Worm (Caenorhabditis elegans): ENCODE data around the gene C05C9.3.
A peak's percentile ranks its signal among the peaks of the same experiment; 100 is the strongest.

The C05C9.3 gene

DNA sequence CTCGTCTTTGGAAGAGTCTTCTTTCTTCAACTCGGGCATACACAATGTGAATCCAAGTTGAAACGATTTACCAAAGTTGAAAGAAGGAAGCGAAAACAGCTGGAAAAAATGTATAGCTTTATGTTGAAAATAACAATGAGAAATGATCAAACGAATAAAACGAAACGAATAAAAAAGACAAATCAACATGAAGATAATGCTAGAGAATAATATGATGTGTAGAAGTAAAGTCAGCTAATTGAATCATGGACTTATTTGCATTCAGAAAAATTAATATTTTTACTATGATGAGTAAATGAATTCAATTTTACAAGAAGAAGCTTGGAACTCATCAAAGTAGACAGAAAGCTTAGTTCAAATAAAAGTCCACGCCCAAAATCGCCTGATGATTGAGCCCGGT lies 27.1 kb downstream of the C05C9.3 start, which contains the start of gene alr-1:
TSS of gene alr-1 (minus strand) at position 101 of the 400 bp plus-strand sequence.
- TF ChIP-seq nhr-28 (tag; optimal IDR thresholded peaks at IDR 0.05) = no peak
- no peak for TF ChIP-seq elt-1 (tag; optimal IDR thresholded peaks at IDR 0.05; ENCODE audit: borderline replicate concordance, insufficient read depth)
- TF ChIP-seq ceh-43 (GFP tag; optimal IDR thresholded peaks at IDR 0.05) = no peak
- no peak for TF ChIP-seq M03D4.4 (tag; optimal IDR thresholded peaks at IDR 0.05)
- no peak for TF ChIP-seq ztf-11 (tag; optimal IDR thresholded peaks at IDR 0.05)
- TF ChIP-seq lin-32 (GFP tag; optimal IDR thresholded peaks at IDR 0.05) = no peak
- no peak for TF ChIP-seq blmp-1 (tag; optimal IDR thresholded peaks at IDR 0.05)
- TF ChIP-seq nhr-237 (tag; optimal IDR thresholded peaks at IDR 0.05) = no peak
- no peak for TF ChIP-seq zip-8 (tag; optimal IDR thresholded peaks at IDR 0.05)
- no peak for TF ChIP-seq elt-3 (tag; optimal IDR thresholded peaks at IDR 0.05)
- no peak for TF ChIP-seq nhr-76 (tag; optimal IDR thresholded peaks at IDR 0.05)
- TF ChIP-seq ceh-39 (tag; optimal IDR thresholded peaks at IDR 0.05) = no peak
- no peak for TF ChIP-seq tbx-8 (GFP tag; optimal IDR thresholded peaks at IDR 0.05)
- TF ChIP-seq sptf-1 (tag; optimal IDR thresholded peaks at IDR 0.05) = no peak
- TF ChIP-seq unc-39 (tag; optimal IDR thresholded peaks at IDR 0.05) = no peak
- TF ChIP-seq ham-2 (GFP tag; optimal IDR thresholded peaks at IDR 0.05) = no peak
- no peak for TF ChIP-seq ceh-83 (GFP tag; optimal IDR thresholded peaks at IDR 0.05)

DNA sequence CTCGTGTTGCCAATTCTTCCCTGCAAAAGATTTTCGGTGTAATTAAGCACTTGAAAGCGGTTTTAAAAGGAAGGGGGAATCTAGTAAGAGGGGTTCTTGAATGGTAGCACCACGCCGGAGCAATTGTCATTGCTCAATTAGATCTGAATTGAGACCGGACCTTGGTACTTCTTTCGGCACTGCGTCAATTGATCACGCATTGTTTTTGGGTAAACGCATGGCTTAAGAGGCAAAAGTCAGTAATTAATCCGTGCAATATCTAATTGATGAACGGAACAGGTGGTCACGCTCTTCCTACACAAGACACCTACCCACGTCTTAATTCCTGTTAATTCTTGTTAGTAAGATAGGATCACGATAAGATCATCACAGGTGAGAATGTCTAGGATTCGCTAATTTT lies 28.6 kb downstream of the C05C9.3 start:
- TF ChIP-seq ces-1 (GFP tag; optimal IDR thresholded peaks at IDR 0.05) = peak; percentile 21
- TF ChIP-seq lsy-2 (tag; optimal IDR thresholded peaks at IDR 0.05) = no peak

DNA sequence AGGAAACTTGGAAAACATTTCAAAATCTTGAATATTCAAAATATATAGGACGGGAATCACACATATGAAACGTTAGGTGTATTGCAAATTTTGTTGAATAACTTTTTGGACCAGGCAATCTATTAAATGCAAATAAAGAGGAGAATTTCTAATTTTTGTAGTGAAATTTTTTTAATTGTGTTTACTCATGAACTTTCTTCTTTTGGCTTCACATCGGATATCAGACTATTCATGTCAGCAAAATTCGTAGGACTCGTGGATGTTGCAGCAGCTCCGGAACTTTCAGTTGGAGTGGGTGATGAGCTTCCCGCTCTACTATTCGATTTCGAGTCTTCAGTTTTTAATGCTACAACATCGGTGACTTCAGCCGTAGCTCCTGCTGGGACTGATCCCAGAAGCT lies 30.2 kb downstream of the C05C9.3 start:
- TF ChIP-seq pha-4 (tag; optimal IDR thresholded peaks at IDR 0.05) = no peak
- no peak for TF ChIP-seq M03D4.4 (tag; optimal IDR thresholded peaks at IDR 0.05)
- no peak for TF ChIP-seq elt-1 (tag; optimal IDR thresholded peaks at IDR 0.05; ENCODE audit: borderline replicate concordance, insufficient read depth)
- TF ChIP-seq drap-1 (GFP tag; optimal IDR thresholded peaks at IDR 0.05) = no peak
- no peak for TF ChIP-seq cnd-1 (tag; optimal IDR thresholded peaks at IDR 0.05)
- no peak for TF ChIP-seq ztf-11 (tag; optimal IDR thresholded peaks at IDR 0.05)
- TF ChIP-seq ces-1 (GFP tag; optimal IDR thresholded peaks at IDR 0.05) = no peak
- TF ChIP-seq bed-3 (GFP tag; optimal IDR thresholded peaks at IDR 0.05) = no peak
- no peak for TF ChIP-seq flh-1 (GFP tag; optimal IDR thresholded peaks at IDR 0.05)
- no peak for TF ChIP-seq lin-32 (GFP tag; optimal IDR thresholded peaks at IDR 0.05)

DNA sequence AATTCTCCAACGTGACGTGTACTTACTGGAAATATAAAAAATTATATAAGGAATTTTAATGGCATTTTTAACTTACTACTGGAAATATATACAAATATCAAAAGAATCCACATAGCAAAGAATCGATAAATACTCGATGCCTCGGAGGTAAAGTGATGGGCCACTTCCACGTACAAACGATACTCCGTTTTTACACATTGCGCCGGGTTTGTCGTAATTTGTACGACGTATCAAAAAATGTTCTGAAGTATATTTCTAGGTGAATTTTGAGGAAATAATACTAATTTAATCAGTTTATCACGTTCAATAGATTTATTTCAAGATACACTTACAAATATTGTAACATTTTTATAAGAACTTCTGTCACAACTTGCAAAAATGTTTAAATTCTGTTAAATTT lies 31.8 kb downstream of the C05C9.3 start, which contains the start of gene R08B4.3:
TSS of gene R08B4.3 (minus strand) at position 198 of the 400 bp plus-strand sequence.
- no peak for TF ChIP-seq unc-62 (GFP tag; optimal IDR thresholded peaks at IDR 0.05)
- no peak for TF ChIP-seq lsy-2 (tag; optimal IDR thresholded peaks at IDR 0.05)
- no peak for TF ChIP-seq unc-120 (tag; optimal IDR thresholded peaks at IDR 0.05; ENCODE audit: poor library complexity, severe bottlenecking)
- TF ChIP-seq elt-3 (tag; optimal IDR thresholded peaks at IDR 0.05) = no peak
- TF ChIP-seq sem-2 (GFP tag; optimal IDR thresholded peaks at IDR 0.05) = no peak
- TF ChIP-seq tbx-8 (GFP tag; optimal IDR thresholded peaks at IDR 0.05) = no peak
- TF ChIP-seq mep-1 (tag; optimal IDR thresholded peaks at IDR 0.05) = no peak
- no peak for TF ChIP-seq ceh-39 (tag; optimal IDR thresholded peaks at IDR 0.05)
- TF ChIP-seq ces-1 (GFP tag; optimal IDR thresholded peaks at IDR 0.05) = no peak
- no peak for TF ChIP-seq nhr-237 (tag; optimal IDR thresholded peaks at IDR 0.05)

DNA sequence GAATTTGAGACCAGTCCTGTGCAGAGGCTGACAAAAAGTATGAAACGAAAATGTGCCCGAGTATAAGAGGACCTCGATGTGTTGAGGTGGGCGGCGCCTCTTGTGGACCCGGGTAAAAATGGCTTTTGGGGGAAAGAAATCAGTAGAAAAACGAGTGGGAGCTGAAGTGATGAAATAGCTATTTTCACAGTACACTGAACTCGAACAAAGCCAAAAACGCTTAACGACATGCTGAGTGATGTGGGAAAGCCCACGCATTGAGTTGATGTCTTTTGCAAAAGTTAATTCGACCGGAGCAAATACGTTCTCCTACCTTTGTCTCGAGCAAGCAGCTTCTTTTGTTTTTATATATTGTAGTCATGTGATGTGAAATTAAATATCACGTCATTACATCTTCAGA lies 35.9 kb downstream of the C05C9.3 start, which contains the start of gene nlp-66:
TSS of gene nlp-66 (minus strand) at position 101 of the 400 bp plus-strand sequence.
- TF ChIP-seq drap-1 (GFP tag; optimal IDR thresholded peaks at IDR 0.05) (no peak), nhr-12 (tag; optimal IDR thresholded peaks at IDR 0.05) (no peak), nhr-28 (tag; optimal IDR thresholded peaks at IDR 0.05) (no peak), blmp-1 (tag; optimal IDR thresholded peaks at IDR 0.05) (no peak), cnd-1 (tag; optimal IDR thresholded peaks at IDR 0.05) (no peak), M03D4.4 (tag; optimal IDR thresholded peaks at IDR 0.05) (no peak), ham-2 (GFP tag; optimal IDR thresholded peaks at IDR 0.05) (no peak), ces-1 (GFP tag; optimal IDR thresholded peaks at IDR 0.05) (no peak), unc-39 (tag; optimal IDR thresholded peaks at IDR 0.05) (no peak), bed-3 (GFP tag; optimal IDR thresholded peaks at IDR 0.05) (no peak), sem-2 (GFP tag; optimal IDR thresholded peaks at IDR 0.05) (no peak)

DNA sequence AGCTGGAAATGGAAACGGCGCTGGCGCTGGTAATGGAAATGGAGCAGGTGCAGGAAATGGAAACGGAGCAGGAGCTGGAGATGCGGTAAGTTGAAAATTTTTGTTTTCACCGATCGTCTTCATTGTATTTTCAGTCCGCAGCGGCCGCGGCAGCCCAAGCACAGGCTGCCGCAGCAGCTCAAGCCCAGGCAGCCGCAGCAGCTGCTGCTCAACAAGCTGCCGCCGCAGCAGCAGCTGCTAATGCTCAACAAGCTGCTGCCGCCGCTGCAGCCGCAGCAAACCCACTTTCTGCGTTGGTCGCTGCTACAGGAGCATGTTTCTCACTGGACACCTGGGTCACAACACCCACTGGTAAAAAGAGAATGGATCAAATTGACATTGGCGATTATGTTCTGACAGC lies 38.2 kb downstream of the C05C9.3 start:
- no peak for TF ChIP-seq pha-4 (tag; optimal IDR thresholded peaks at IDR 0.05)
- no peak for TF ChIP-seq hlh-1 (tag; optimal IDR thresholded peaks at IDR 0.05)
- no peak for TF ChIP-seq elt-1 (tag; optimal IDR thresholded peaks at IDR 0.05; ENCODE audit: borderline replicate concordance, insufficient read depth)
- no peak for TF ChIP-seq lin-13 (tag; optimal IDR thresholded peaks at IDR 0.05)
- TF ChIP-seq tbx-8 (GFP tag; optimal IDR thresholded peaks at IDR 0.05) = no peak
- TF ChIP-seq lin-32 (GFP tag; optimal IDR thresholded peaks at IDR 0.05) = no peak
- no peak for TF ChIP-seq mab-5 (tag; optimal IDR thresholded peaks at IDR 0.05)
- TF ChIP-seq nhr-28 (tag; optimal IDR thresholded peaks at IDR 0.05) = no peak
- no peak for TF ChIP-seq flh-1 (GFP tag; optimal IDR thresholded peaks at IDR 0.05)
- TF ChIP-seq zip-8 (tag; optimal IDR thresholded peaks at IDR 0.05) = no peak
- no peak for TF ChIP-seq blmp-1 (tag; optimal IDR thresholded peaks at IDR 0.05)
- TF ChIP-seq M03D4.4 (tag; optimal IDR thresholded peaks at IDR 0.05) = no peak
- TF ChIP-seq nhr-12 (tag; optimal IDR thresholded peaks at IDR 0.05) = no peak
- no peak for TF ChIP-seq sem-2 (GFP tag; optimal IDR thresholded peaks at IDR 0.05)
- TF ChIP-seq ztf-11 (tag; optimal IDR thresholded peaks at IDR 0.05) = no peak
- TF ChIP-seq ceh-83 (GFP tag; optimal IDR thresholded peaks at IDR 0.05) = no peak
- no peak for TF ChIP-seq drap-1 (GFP tag; optimal IDR thresholded peaks at IDR 0.05)
- no peak for TF ChIP-seq unc-62 (GFP tag; optimal IDR thresholded peaks at IDR 0.05)
- TF ChIP-seq snpc-4 (tag; optimal IDR thresholded peaks at IDR 0.05) = no peak
- no peak for TF ChIP-seq nhr-76 (tag; optimal IDR thresholded peaks at IDR 0.05)

Data from whole organism, mixed stage, embryonic.